Fruit fly (Drosophila melanogaster) whole organism, embryonic: Measurements from ENCODE around the gene CG7634.

Source experiments
- CG17612 ChIP-seq: fragments of 200-800 bp; sonication (Bioruptor generic); IDR thresholded peaks from 2 replicates; pipeline ENCODE4 v1.3.6; 2022; ENCODE audit warnings: missing biosample characterization, missing genetic modification characterization
- CG18476 ChIP-seq: fragments of 200-800 bp; sonication (Bioruptor generic); optimal IDR thresholded peaks from 2 replicates; lab custom pipeline; 2016; ENCODE audit warnings: missing biosample characterization, mild to moderate bottlenecking, missing genetic modification characterization
- CG42726 ChIP-seq: fragments of 200-800 bp; sonication (Bioruptor generic); IDR thresholded peaks from 2 replicates; pipeline ENCODE4 v1.3.6; 2022; ENCODE audit warnings: missing biosample characterization, missing genetic modification characterization; ENCODE audit not compliant: partially characterized antibody
- CG6813 ChIP-seq: fragments of 200-800 bp; sonication (Bioruptor generic); optimal IDR thresholded peaks from 2 replicates; lab custom pipeline; 2017; ENCODE audit warnings: missing biosample characterization, missing genetic modification characterization, mild to moderate bottlenecking, moderate library complexity, missing genetic modification reagents
- HmgZ ChIP-seq: fragments of 200-800 bp; sonication (Bioruptor generic); optimal IDR thresholded peaks from 2 replicates; lab custom pipeline; 2018; ENCODE audit warnings: missing biosample characterization, mild to moderate bottlenecking, missing genetic modification characterization
- Oaz ChIP-seq: fragments of 200-800 bp; sonication (Bioruptor generic); IDR thresholded peaks from 2 replicates; pipeline ENCODE4 v1.3.6; 2022; ENCODE audit warnings: missing biosample characterization, missing genetic modification characterization
- dysf ChIP-seq: fragments of 200-800 bp; sonication (Bioruptor generic); IDR thresholded peaks from 3 replicates; pipeline ENCODE4 v1.3.6; 2022; ENCODE audit warnings: missing biosample characterization, missing genetic modification characterization
- luna ChIP-seq: fragments of 200-800 bp; sonication (Bioruptor generic); optimal IDR thresholded peaks from 2 replicates; lab custom pipeline; 2016; ENCODE audit warnings: missing biosample characterization, missing genetic modification characterization
- run ChIP-seq: fragments of 200-800 bp; sonication (Bioruptor generic); optimal IDR thresholded peaks from 3 replicates; lab custom pipeline; 2018; ENCODE audit warnings: missing biosample characterization, mild to moderate bottlenecking, missing genetic modification characterization

- TF ChIP-seq dysf (GFP tag; lab: Robert Waterston, UW): no peak
- TF ChIP-seq Oaz (GFP tag; lab: Robert Waterston, UW): no peak
- no peak for TF ChIP-seq CG18476 (GFP tag; lab: Kevin White, UChicago)
- no peak for TF ChIP-seq CG6813 (GFP tag; lab: Kevin White, UChicago)
- no peak for TF ChIP-seq CG42726
- no peak for TF ChIP-seq CG17612 (GFP tag; lab: Robert Waterston, UW)
- TF ChIP-seq HmgZ: no peak
- no peak for TF ChIP-seq luna (GFP tag; lab: Kevin White, UChicago)
- no peak for TF ChIP-seq run (tag; lab: Kevin White, UChicago)
Observed at dm6 chr3L:21586528-21586927, 21.3 kb downstream of the CG7634 start, which contains the start of gene TfAP-2.
